Worm (Caenorhabditis elegans): Measurements from ENCODE around the gene D1025.10.

DNA sequence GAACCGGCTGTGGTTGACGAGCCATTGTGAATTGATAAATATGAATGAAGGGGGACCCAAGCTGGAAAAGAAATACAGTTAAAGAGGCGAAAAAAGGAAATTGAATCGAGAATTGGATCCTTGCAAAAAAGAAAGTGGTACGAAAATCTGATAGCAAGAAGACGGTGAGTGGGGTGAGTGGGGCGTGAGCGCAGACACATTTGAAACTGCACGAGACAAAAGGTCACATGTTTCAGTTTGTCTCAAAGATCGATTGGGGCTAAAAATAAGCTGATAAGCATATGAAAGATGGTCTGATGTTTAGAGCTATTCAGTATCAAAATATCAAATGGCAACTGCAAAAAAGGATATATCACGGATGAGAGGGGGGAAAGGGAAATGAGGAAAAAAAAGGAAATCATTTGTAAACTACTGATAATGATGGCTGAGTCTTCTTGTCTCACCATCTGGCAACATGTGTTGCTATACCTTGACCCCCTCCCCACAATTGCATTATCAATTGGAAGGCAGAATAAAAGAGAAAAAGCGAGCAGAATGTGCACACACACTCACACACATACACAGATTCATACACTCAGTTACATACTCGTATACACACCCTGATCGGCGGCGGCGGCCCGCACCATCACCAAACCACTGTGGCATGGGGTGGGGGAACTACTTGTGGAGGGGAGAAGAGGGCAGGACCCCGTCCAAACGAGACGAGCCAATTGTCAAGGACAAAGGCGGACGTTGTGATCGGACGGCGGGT lies 12.7 kb upstream of the D1025.10 start, which contains the start of gene M163.1:
- no peak for TF ChIP-seq pha-2 (tag; optimal IDR thresholded peaks at IDR 0.05)
- no peak for TF ChIP-seq elt-2 (tag; optimal IDR thresholded peaks at IDR 0.05)
- TF ChIP-seq pha-4 (tag; optimal IDR thresholded peaks at IDR 0.05): no peak
- TF ChIP-seq ceh-9 (tag; optimal IDR thresholded peaks at IDR 0.05): no peak
- TF ChIP-seq hlh-15 (tag; optimal IDR thresholded peaks at IDR 0.05): no peak

All from whole organism, late embryonic.